Worm (Caenorhabditis elegans) whole organism, late embryonic: Measurements from ENCODE around the gene eat-20.

ENCODE experiments used
- K02D7.2 ChIP-seq: sonication (generic microtip); optimal IDR thresholded peaks from 2 replicates; lab custom pipeline; 2017; ENCODE audit warnings: mild to moderate bottlenecking, missing genetic modification characterization, missing compliant biosample characterization
- K09A11.1 ChIP-seq: sonication (generic microtip); optimal IDR thresholded peaks from 2 replicates; lab custom pipeline; 2017; ENCODE audit warnings: antibody characterized with exemption, mild to moderate bottlenecking, missing genetic modification characterization, missing compliant biosample characterization; ENCODE audit not compliant: insufficient read depth
- ahr-1 ChIP-seq: sonication (generic microtip); optimal IDR thresholded peaks from 2 replicates; lab custom pipeline; 2016; ENCODE audit warnings: missing genetic modification characterization, missing compliant biosample characterization
- ceh-14 ChIP-seq: sonication (generic microtip); optimal IDR thresholded peaks from 2 replicates; lab custom pipeline; 2016; ENCODE audit warnings: missing genotype, missing genetic modification characterization, missing compliant biosample characterization
- ceh-22 ChIP-seq: sonication (generic microtip); optimal IDR thresholded peaks from 2 replicates; lab custom pipeline; 2017; ENCODE audit warnings: missing biosample characterization, missing genetic modification characterization
- ceh-30 ChIP-seq: fragments of 150-350 bp; optimal IDR thresholded peaks from 2 replicates; lab custom pipeline; 2014; ENCODE audit warnings: missing biosample characterization, missing genetic modification characterization
- ceh-45 ChIP-seq: fragments of 200-800 bp; sonication (Bioruptor generic); IDR thresholded peaks from 2 replicates; pipeline ENCODE4 v1.3.6; 2022; ENCODE audit warnings: missing genetic modification reagents, missing genetic modification characterization, missing compliant biosample characterization
- ceh-6 ChIP-seq: fragments of 200-800 bp; sonication (Bioruptor generic); optimal IDR thresholded peaks from 2 replicates; lab custom pipeline; 2018; ENCODE audit warnings: mild to moderate bottlenecking, missing genetic modification characterization, missing compliant biosample characterization
- ceh-9 ChIP-seq: sonication (generic microtip); optimal IDR thresholded peaks from 2 replicates; lab custom pipeline; 2016; ENCODE audit warnings: mild to moderate bottlenecking, missing genetic modification characterization, inconsistent platforms, missing compliant biosample characterization
- che-1 ChIP-seq: sonication (generic microtip); optimal IDR thresholded peaks from 2 replicates; lab custom pipeline; 2016; ENCODE audit warnings: mild to moderate bottlenecking, missing genetic modification characterization, missing compliant biosample characterization
- fkh-10 ChIP-seq: fragments of 150-350 bp; optimal IDR thresholded peaks from 2 replicates; lab custom pipeline; 2014; ENCODE audit warnings: missing biosample characterization, missing genetic modification reagents, missing genetic modification characterization
- gmeb-2 ChIP-seq: sonication (generic microtip); optimal IDR thresholded peaks from 2 replicates; lab custom pipeline; 2016; ENCODE audit warnings: missing genetic modification characterization, inconsistent platforms, missing compliant biosample characterization
- hlh-13 ChIP-seq: fragments of 200-800 bp; sonication (Bioruptor generic); optimal IDR thresholded peaks from 2 replicates; lab custom pipeline; 2018; ENCODE audit warnings: mild to moderate bottlenecking, missing genetic modification characterization, missing compliant biosample characterization
- hlh-15 ChIP-seq: sonication (generic microtip); optimal IDR thresholded peaks from 2 replicates; lab custom pipeline; 2016; ENCODE audit warnings: missing genetic modification characterization, missing compliant biosample characterization
- hlh-30 ChIP-seq: sonication (generic microtip); optimal IDR thresholded peaks from 2 replicates; lab custom pipeline; 2017; ENCODE audit warnings: antibody characterized with exemption, missing genetic modification characterization, missing compliant biosample characterization; ENCODE audit not compliant: insufficient read depth
- hlh-6 ChIP-seq: sonication (generic microtip); optimal IDR thresholded peaks from 2 replicates; lab custom pipeline; 2016; ENCODE audit warnings: missing genotype, missing genetic modification characterization, missing compliant biosample characterization
- hlh-8 ChIP-seq: sonication (generic microtip); optimal IDR thresholded peaks from 2 replicates; lab custom pipeline; 2016; ENCODE audit warnings: missing genotype, missing genetic modification characterization, missing compliant biosample characterization
- lin-11 ChIP-seq: fragments of 200-800 bp; sonication (Bioruptor generic); optimal IDR thresholded peaks from 2 replicates; lab custom pipeline; 2018; ENCODE audit warnings: mild to moderate bottlenecking, missing genetic modification characterization, missing compliant biosample characterization
- nhr-11 ChIP-seq: fragments of 150-350 bp; optimal IDR thresholded peaks from 2 replicates; lab custom pipeline; 2014; ENCODE audit warnings: missing biosample characterization, missing genetic modification characterization
- nhr-232 ChIP-seq: sonication (generic microtip); optimal IDR thresholded peaks from 2 replicates; lab custom pipeline; 2016; ENCODE audit warnings: missing genetic modification characterization, missing compliant biosample characterization
- npax-4 ChIP-seq: sonication (generic microtip); optimal IDR thresholded peaks from 2 replicates; lab custom pipeline; 2016; ENCODE audit warnings: missing genetic modification characterization, missing compliant biosample characterization
- odd-2 ChIP-seq: sonication (generic microtip); optimal IDR thresholded peaks from 2 replicates; lab custom pipeline; 2017; ENCODE audit warnings: antibody characterized with exemption, mild to moderate bottlenecking, missing genetic modification characterization, missing compliant biosample characterization
- pag-3 ChIP-seq: sonication (generic microtip); optimal IDR thresholded peaks from 2 replicates; lab custom pipeline; 2016; ENCODE audit warnings: missing compliant biosample characterization, missing genetic modification characterization, borderline replicate concordance
- pat-9 ChIP-seq: fragments of 200-800 bp; sonication (Bioruptor generic); optimal IDR thresholded peaks from 2 replicates; lab custom pipeline; 2018; ENCODE audit warnings: mild to moderate bottlenecking, missing genetic modification characterization, moderate library complexity, missing compliant biosample characterization
- pha-4 ChIP-seq: fragments of 150-350 bp; optimal IDR thresholded peaks from 2 replicates; lab custom pipeline; 2018; ENCODE audit warnings: missing biosample characterization, missing genetic modification reagents, missing genetic modification characterization
- pqm-1 ChIP-seq: sonication (generic microtip); optimal IDR thresholded peaks from 2 replicates; lab custom pipeline; 2016; ENCODE audit warnings: missing genetic modification characterization, missing compliant biosample characterization
- pros-1 ChIP-seq: fragments of 150-350 bp; optimal IDR thresholded peaks from 2 replicates; lab custom pipeline; 2014; ENCODE audit warnings: missing biosample characterization, missing genetic modification reagents, missing genetic modification characterization
- ref-2 ChIP-seq: sonication (generic microtip); optimal IDR thresholded peaks from 2 replicates; lab custom pipeline; 2016; ENCODE audit warnings: missing genetic modification characterization, missing compliant biosample characterization
- syd-9 ChIP-seq: sonication (generic microtip); optimal IDR thresholded peaks from 2 replicates; lab custom pipeline; 2016; ENCODE audit warnings: mild to moderate bottlenecking, missing genetic modification characterization, moderate library complexity, missing compliant biosample characterization
- tbx-7 ChIP-seq: sonication (generic microtip); optimal IDR thresholded peaks from 2 replicates; lab custom pipeline; 2016; ENCODE audit warnings: missing genotype, missing genetic modification characterization, missing compliant biosample characterization
- unc-42 ChIP-seq: sonication (generic microtip); optimal IDR thresholded peaks from 2 replicates; lab custom pipeline; 2016; ENCODE audit warnings: missing genotype, missing genetic modification characterization, missing compliant biosample characterization
- ztf-16 ChIP-seq: sonication (generic microtip); optimal IDR thresholded peaks from 2 replicates; lab custom pipeline; 2017; ENCODE audit warnings: missing genetic modification characterization, missing compliant biosample characterization

The eat-20 gene

DNA sequence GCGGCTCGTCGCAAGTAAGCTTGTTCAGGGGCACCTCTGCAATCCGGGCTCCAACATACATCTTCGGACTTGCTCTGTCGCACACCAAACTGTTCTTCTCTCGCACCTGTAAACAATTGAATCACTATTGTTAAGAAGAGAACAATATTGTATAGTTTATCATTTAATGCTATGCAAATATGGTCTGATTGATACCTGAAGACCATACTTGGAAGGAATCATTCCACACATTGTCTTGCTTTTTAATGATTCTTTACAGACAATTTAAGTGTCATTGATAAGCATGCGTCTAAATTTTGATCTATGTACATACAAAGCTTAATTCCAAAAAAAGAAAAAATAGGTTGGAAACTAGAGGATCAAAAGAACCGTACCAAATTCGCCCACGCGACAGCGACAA, 37.1 kb downstream of the eat-20 start:
- TF ChIP-seq ztf-16 (tag; lab: Kevin White, UChicago) (no peak), fkh-10 (GFP tag; lab: Kevin White, UChicago) (no peak), ceh-45 (GFP tag; lab: Robert Waterston, UW) (no peak), syd-9 (tag; lab: Kevin White, UChicago) (no peak), tbx-7 (no peak)

DNA sequence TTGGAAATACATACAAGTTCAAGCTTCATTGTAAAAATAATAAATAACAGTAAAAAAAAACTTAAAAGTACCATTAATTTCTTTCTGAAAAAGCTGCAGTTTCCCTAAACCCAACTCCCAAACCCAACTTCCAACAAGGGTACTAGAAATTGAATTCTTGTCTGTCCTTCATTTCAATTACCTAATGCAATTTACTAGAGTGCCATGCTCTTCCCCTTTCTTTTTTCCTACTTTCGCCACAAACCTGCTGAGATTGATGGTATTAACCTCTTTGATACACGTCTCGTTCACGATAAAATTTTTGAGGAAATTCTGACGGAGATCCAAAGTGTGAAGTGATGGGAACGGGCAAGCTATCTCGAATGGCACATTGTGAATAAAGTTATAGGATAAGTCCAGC, 38.1 kb downstream of the eat-20 start:
- no peak for TF ChIP-seq che-1 (tag; lab: Kevin White, UChicago)
- TF ChIP-seq unc-42 (tag; lab: Kevin White, UChicago) = peak; percentile 74
- no peak for TF ChIP-seq ceh-22

DNA sequence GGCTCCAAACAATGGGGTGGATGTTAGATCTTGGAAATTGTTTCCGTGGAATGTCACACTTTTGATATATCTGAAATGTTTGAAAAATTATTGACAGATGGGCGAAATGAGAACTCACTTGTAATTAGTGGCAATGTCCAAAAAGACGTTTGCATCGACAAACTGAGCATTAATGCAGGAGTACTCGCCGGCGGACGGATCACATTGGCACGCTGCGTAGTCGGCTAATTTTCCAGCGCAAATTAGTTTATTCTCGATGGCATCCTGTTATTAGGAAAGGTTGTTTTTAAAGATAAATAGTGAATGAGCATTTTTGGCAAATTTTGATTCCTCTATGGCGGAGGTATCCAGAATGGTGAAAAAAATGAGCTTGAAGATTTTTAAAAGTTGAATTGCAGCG, 41.0 kb downstream of the eat-20 start:
- no peak for TF ChIP-seq ztf-16 (tag; lab: Kevin White, UChicago)
- TF ChIP-seq hlh-15 (tag; lab: Kevin White, UChicago) = no peak
- no peak for TF ChIP-seq hlh-8 (tag; lab: Kevin White, UChicago)
- no peak for TF ChIP-seq ref-2 (tag; lab: Kevin White, UChicago)
- no peak for TF ChIP-seq pag-3 (tag; lab: Kevin White, UChicago)
- no peak for TF ChIP-seq npax-4 (tag; lab: Kevin White, UChicago)
- TF ChIP-seq hlh-30 = no peak
- TF ChIP-seq unc-42 (tag; lab: Kevin White, UChicago) = peak; percentile 72

DNA sequence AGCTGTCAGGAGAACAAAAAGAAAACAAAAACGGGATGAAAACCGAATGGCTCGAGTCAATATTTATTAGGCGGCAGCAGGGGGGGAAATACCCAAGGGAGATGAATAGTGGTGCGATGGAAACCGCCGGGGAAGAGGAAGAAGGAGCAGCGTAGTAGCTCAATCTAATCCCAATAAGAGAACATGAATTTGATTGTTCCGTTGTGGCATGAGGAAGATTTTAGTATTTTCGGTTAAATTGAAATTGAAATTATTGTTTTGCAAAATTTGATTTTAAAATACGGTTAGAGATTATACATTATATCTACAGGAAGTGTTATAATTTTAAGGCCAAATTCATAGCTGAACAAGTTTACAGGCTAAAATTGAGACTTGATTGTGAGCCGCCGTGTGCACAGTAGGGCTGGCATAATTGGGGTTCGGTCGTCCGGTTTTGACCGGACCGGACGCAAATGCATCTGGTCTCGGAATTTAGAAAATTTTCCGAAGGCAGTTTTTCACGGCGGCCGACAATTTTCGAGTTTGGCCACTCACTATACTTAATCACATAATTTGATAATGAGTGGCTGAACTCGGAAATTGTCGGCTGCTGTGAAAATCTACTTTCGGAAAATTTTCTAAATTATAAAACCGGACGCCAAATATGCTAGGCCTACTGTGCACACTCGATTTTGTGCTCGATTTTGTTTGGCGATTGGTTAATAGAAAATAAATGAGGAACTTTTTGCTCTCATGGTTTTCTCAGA, 42.4 kb downstream of the eat-20 start:
- TF ChIP-seq hlh-13 (GFP tag; lab: Kevin White, UChicago) (no peak), unc-42 (tag; lab: Kevin White, UChicago) (peak; percentile 83)

DNA sequence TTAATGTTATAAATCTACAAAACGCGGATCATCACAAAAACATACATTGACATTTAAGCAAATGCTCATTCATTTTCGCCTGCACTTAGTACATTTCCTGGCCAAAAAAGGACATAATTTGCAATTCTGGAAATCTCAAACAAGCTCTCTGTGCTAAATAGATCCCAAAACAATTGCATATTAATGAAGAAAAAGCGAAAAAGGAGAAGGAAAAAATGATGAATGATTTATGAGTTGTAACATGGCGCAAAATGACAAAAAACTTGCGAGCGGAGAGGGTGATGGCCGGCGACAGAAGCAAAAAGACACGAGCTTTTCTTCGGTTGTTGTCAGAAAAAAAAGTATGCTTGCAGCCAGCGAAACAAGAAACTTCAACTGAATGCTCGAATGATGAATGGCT, 45.1 kb downstream of the eat-20 start:
- no peak for TF ChIP-seq fkh-10 (GFP tag; lab: Kevin White, UChicago)
- no peak for TF ChIP-seq lin-11 (tag; lab: Kevin White, UChicago)
- TF ChIP-seq gmeb-2 (tag; lab: Kevin White, UChicago) = no peak
- TF ChIP-seq ref-2 (tag; lab: Kevin White, UChicago) = no peak
- TF ChIP-seq K09A11.1 = no peak
- no peak for TF ChIP-seq ceh-9 (tag; lab: Kevin White, UChicago)
- TF ChIP-seq ceh-30 (tag; lab: Kevin White, UChicago) = no peak
- no peak for TF ChIP-seq npax-4 (tag; lab: Kevin White, UChicago)
- TF ChIP-seq pat-9 (tag; lab: Kevin White, UChicago) = no peak
- no peak for TF ChIP-seq pros-1 (tag; lab: Kevin White, UChicago)
- no peak for TF ChIP-seq che-1 (tag; lab: Kevin White, UChicago)
- no peak for TF ChIP-seq ztf-16 (tag; lab: Kevin White, UChicago)
- TF ChIP-seq ceh-14 (tag; lab: Kevin White, UChicago) = no peak
- no peak for TF ChIP-seq K02D7.2 (tag; lab: Kevin White, UChicago)
- no peak for TF ChIP-seq hlh-15 (tag; lab: Kevin White, UChicago)
- TF ChIP-seq hlh-13 (GFP tag; lab: Kevin White, UChicago) = no peak
- TF ChIP-seq odd-2 (tag; lab: Kevin White, UChicago) = no peak
- no peak for TF ChIP-seq pag-3 (tag; lab: Kevin White, UChicago)
- TF ChIP-seq pqm-1 (tag; lab: Kevin White, UChicago) = no peak

DNA sequence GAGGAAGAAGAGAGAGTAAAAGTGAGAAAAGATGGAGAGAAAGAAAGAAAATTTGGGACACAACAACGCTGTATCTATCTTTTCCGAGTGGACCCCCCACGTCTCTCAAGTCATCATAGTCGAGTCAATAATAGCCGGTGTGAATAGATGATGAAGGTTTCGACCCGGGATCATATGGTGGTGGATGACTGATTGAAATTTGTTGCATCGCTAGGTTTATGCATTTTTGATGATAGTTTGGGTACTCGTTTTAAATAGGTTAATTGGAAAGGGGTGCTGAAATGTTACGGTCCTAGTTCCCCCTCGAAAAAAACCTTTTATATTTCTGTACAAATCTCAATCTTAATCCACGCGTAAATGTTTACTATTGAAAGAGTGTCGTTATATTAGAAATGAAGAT, 45.7 kb downstream of the eat-20 start:
- no peak for TF ChIP-seq hlh-8 (tag; lab: Kevin White, UChicago)
- no peak for TF ChIP-seq pqm-1 (tag; lab: Kevin White, UChicago)
- no peak for TF ChIP-seq ceh-9 (tag; lab: Kevin White, UChicago)
- no peak for TF ChIP-seq syd-9 (tag; lab: Kevin White, UChicago)
- no peak for TF ChIP-seq tbx-7
- no peak for TF ChIP-seq odd-2 (tag; lab: Kevin White, UChicago)
- TF ChIP-seq ceh-6 (GFP tag; lab: Kevin White, UChicago) = no peak
- TF ChIP-seq ceh-14 (tag; lab: Kevin White, UChicago) = no peak
- no peak for TF ChIP-seq hlh-6
- no peak for TF ChIP-seq pha-4 (tag; lab: Kevin White, UChicago)
- no peak for TF ChIP-seq ahr-1 (tag; lab: Kevin White, UChicago)
- TF ChIP-seq nhr-232 (tag; lab: Kevin White, UChicago) = no peak
- TF ChIP-seq nhr-11 (tag; lab: Kevin White, UChicago) = no peak
- TF ChIP-seq hlh-15 (tag; lab: Kevin White, UChicago) = no peak
